Fruit fly (Drosophila melanogaster) whole organism, adult: ENCODE data around the gene fne.

ENCODE experiments used
- CG11617 ChIP-seq: fragments of 200-800 bp; sonication (Bioruptor generic); optimal IDR thresholded peaks from 2 replicates; lab custom pipeline; 2017; ENCODE audit warnings: mild to moderate bottlenecking, missing biosample characterization, missing genetic modification reagents, missing genetic modification characterization
- CG12768 ChIP-seq: fragments of 200-800 bp; sonication (Bioruptor generic); optimal IDR thresholded peaks from 2 replicates; lab custom pipeline; 2017; ENCODE audit warnings: missing biosample characterization, missing genetic modification characterization, mild to moderate bottlenecking, moderate library complexity, missing genetic modification reagents
- CG14711 ChIP-seq: fragments of 200-800 bp; sonication (Bioruptor generic); optimal IDR thresholded peaks from 2 replicates; lab custom pipeline; 2018; ENCODE audit warnings: missing biosample characterization, mild to moderate bottlenecking, missing genetic modification characterization, moderate library complexity
- CG1620 ChIP-seq: fragments of 200-800 bp; sonication (Bioruptor generic); optimal IDR thresholded peaks from 2 replicates; lab custom pipeline; 2016; ENCODE audit warnings: missing biosample characterization, missing genetic modification characterization
- CG33017 ChIP-seq: fragments of 200-800 bp; sonication (Bioruptor generic); optimal IDR thresholded peaks from 2 replicates; lab custom pipeline; 2018; ENCODE audit warnings: missing biosample characterization, mild to moderate bottlenecking, missing genetic modification characterization, moderate library complexity
- CG5204 ChIP-seq: fragments of 200-800 bp; sonication (Bioruptor generic); optimal IDR thresholded peaks from 2 replicates; lab custom pipeline; 2016; ENCODE audit warnings: missing biosample characterization, missing genetic modification characterization
- CG7045 ChIP-seq: fragments of 200-800 bp; sonication (Bioruptor generic); optimal IDR thresholded peaks from 2 replicates; lab custom pipeline; 2017; ENCODE audit warnings: missing biosample characterization, mild to moderate bottlenecking, missing genetic modification characterization
- CG7101 ChIP-seq: fragments of 200-800 bp; sonication (Bioruptor generic); optimal IDR thresholded peaks from 2 replicates; lab custom pipeline; 2018; ENCODE audit warnings: missing biosample characterization, mild to moderate bottlenecking, missing genetic modification characterization, moderate library complexity
- Clk ChIP-seq: fragments of 200-800 bp; sonication (Bioruptor generic); optimal IDR thresholded peaks from 2 replicates; lab custom pipeline; 2017; ENCODE audit warnings: missing biosample characterization, missing genetic modification characterization
- Crg-1 ChIP-seq: fragments of 200-800 bp; sonication (Bioruptor generic); optimal IDR thresholded peaks from 2 replicates; lab custom pipeline; 2016; ENCODE audit warnings: missing biosample characterization, missing genetic modification characterization
- Hr96 ChIP-seq: fragments of 200-800 bp; sonication (Bioruptor generic); optimal IDR thresholded peaks from 2 replicates; lab custom pipeline; 2016; ENCODE audit warnings: missing biosample characterization, missing genetic modification characterization
- Mnt ChIP-seq: fragments of 200-800 bp; sonication (Bioruptor generic); optimal IDR thresholded peaks from 2 replicates; lab custom pipeline; 2016; ENCODE audit warnings: missing biosample characterization, mild to moderate bottlenecking, missing genetic modification characterization
- bab1 ChIP-seq: fragments of 200-800 bp; sonication (Bioruptor generic); optimal IDR thresholded peaks from 3 replicates; lab custom pipeline; 2019; ENCODE audit warnings: missing biosample characterization, mild to moderate bottlenecking, missing genetic modification characterization, moderate library complexity
- cic ChIP-seq: fragments of 200-800 bp; sonication (Bioruptor generic); optimal IDR thresholded peaks from 2 replicates; lab custom pipeline; 2017; ENCODE audit warnings: missing biosample characterization, mild to moderate bottlenecking, missing genetic modification characterization, moderate library complexity
- cnc ChIP-seq, 2 experiments: fragments of >200 bp; optimal IDR thresholded peaks; 2 replicates each; lab custom pipeline; 2017
- kay ChIP-seq: fragments of 200-800 bp; sonication (Bioruptor generic); peaks from one replicate; lab custom pipeline; 2016; ENCODE audit warnings: missing biosample characterization, missing genetic modification characterization, borderline replicate concordance
- ovo ChIP-seq: fragments of 200-800 bp; sonication (Bioruptor generic); optimal IDR thresholded peaks from 2 replicates; lab custom pipeline; 2016; ENCODE audit warnings: missing biosample characterization, missing genetic modification characterization
- pad ChIP-seq: fragments of 200-800 bp; sonication (Bioruptor generic); optimal IDR thresholded peaks from 3 replicates; lab custom pipeline; 2017; ENCODE audit warnings: missing biosample characterization, missing genetic modification characterization, mild to moderate bottlenecking, moderate library complexity, missing genetic modification reagents
- tj ChIP-seq: fragments of 200-800 bp; sonication (Bioruptor generic); optimal IDR thresholded peaks from 3 replicates; lab custom pipeline; 2017; ENCODE audit warnings: missing biosample characterization, mild to moderate bottlenecking, missing genetic modification characterization, moderate library complexity
- toe ChIP-seq: fragments of 200-800 bp; sonication (Bioruptor generic); optimal IDR thresholded peaks from 2 replicates; lab custom pipeline; 2016; ENCODE audit warnings: missing biosample characterization, missing genetic modification characterization

fne gene

dm6 chrX:12917177-12917576 is at the start of gene fne:
TSS of gene fne (plus strand) at chrX:12917477.
- TF ChIP-seq tj (GFP tag; lab: Kevin White, UChicago) = no peak
- no peak for TF ChIP-seq CG33017 (tag; lab: Kevin White, UChicago)
- no peak for TF ChIP-seq pad (GFP tag; lab: Kevin White, UChicago)
- TF ChIP-seq kay (GFP tag; lab: Kevin White, UChicago) = no peak
- no peak for TF ChIP-seq CG7045 (GFP tag; lab: Kevin White, UChicago)
- TF ChIP-seq Mnt (GFP tag; lab: Kevin White, UChicago) = no peak
- TF ChIP-seq CG11617 = no peak
- no peak for TF ChIP-seq CG7101 (tag; lab: Kevin White, UChicago)
- TF ChIP-seq ovo (GFP tag; lab: Kevin White, UChicago) = no peak
- no peak for TF ChIP-seq Clk (GFP tag; lab: Kevin White, UChicago)
- TF ChIP-seq CG1620 = no peak
- no peak for TF ChIP-seq CG5204
- TF ChIP-seq CG12768 (GFP tag; lab: Kevin White, UChicago) = no peak
- no peak for TF ChIP-seq toe
- TF ChIP-seq CG14711 (tag; lab: Kevin White, UChicago) = no peak
- TF ChIP-seq cnc (optimal IDR thresholded peaks at IDR 0.05; lab: Kevin White, UChicago) = no peak
- no peak for TF ChIP-seq Crg-1 (GFP tag; lab: Kevin White, UChicago)
- no peak for TF ChIP-seq Hr96

dm6 chrX:12868605-12869004 is 48.7 kb upstream of the fne start:
- TF ChIP-seq CG5204 (no peak), Crg-1 (GFP tag; lab: Kevin White, UChicago) (no peak), kay (GFP tag; lab: Kevin White, UChicago) (no peak), toe (no peak), ovo (GFP tag; lab: Kevin White, UChicago) (no peak), bab1 (GFP tag; lab: Kevin White, UChicago) (no peak), cnc (optimal IDR thresholded peaks at IDR 0.05; lab: Kevin White, UChicago) (no peak), CG33017 (tag; lab: Kevin White, UChicago) (no peak), Hr96 (no peak), CG7101 (tag; lab: Kevin White, UChicago) (no peak), Mnt (GFP tag; lab: Kevin White, UChicago) (no peak), tj (GFP tag; lab: Kevin White, UChicago) (no peak), cic (GFP tag; lab: Kevin White, UChicago) (no peak), CG11617 (no peak), CG12768 (GFP tag; lab: Kevin White, UChicago) (no peak)

- TF ChIP-seq Mnt (GFP tag; lab: Kevin White, UChicago) (no peak), CG12768 (GFP tag; lab: Kevin White, UChicago) (no peak), Crg-1 (GFP tag; lab: Kevin White, UChicago) (no peak), cnc (optimal IDR thresholded peaks at IDR 0.05; lab: Kevin White, UChicago) (no peak)
These were observed 47.4 kb upstream of the fne start for dm6 chrX:12869850-12870249.

- peak; percentile 67 for TF ChIP-seq kay (GFP tag; lab: Kevin White, UChicago)
- no peak for TF ChIP-seq CG12768 (GFP tag; lab: Kevin White, UChicago)
These were observed 30.7 kb upstream of the fne start for dm6 chrX:12886543-12886942.

dm6 chrX:12887549-12887948 is 29.7 kb upstream of the fne start:
- TF ChIP-seq Mnt (GFP tag; lab: Kevin White, UChicago) (no peak), Crg-1 (GFP tag; lab: Kevin White, UChicago) (no peak), Clk (GFP tag; lab: Kevin White, UChicago) (no peak), CG33017 (tag; lab: Kevin White, UChicago) (no peak), CG7045 (GFP tag; lab: Kevin White, UChicago) (no peak), tj (GFP tag; lab: Kevin White, UChicago) (no peak), cic (GFP tag; lab: Kevin White, UChicago) (no peak), ovo (GFP tag; lab: Kevin White, UChicago) (no peak), cnc (optimal IDR thresholded peaks at IDR 0.05; lab: Kevin White, UChicago) (no peak), CG12768 (GFP tag; lab: Kevin White, UChicago) (no peak), CG14711 (tag; lab: Kevin White, UChicago) (no peak), kay (GFP tag; lab: Kevin White, UChicago) (no peak), CG5204 (no peak), pad (GFP tag; lab: Kevin White, UChicago) (no peak), Hr96 (no peak), CG1620 (no peak), toe (no peak), CG7101 (tag; lab: Kevin White, UChicago) (no peak), CG11617 (no peak), bab1 (GFP tag; lab: Kevin White, UChicago) (no peak)

dm6 chrX:12889075-12889474 is 28.2 kb upstream of the fne start:
- TF ChIP-seq cnc (optimal IDR thresholded peaks at IDR 0.05; lab: Kevin White, UChicago) = no peak
- TF ChIP-seq pad (GFP tag; lab: Kevin White, UChicago) = no peak
- TF ChIP-seq Hr96 = no peak
- TF ChIP-seq tj (GFP tag; lab: Kevin White, UChicago) = no peak
- TF ChIP-seq cic (GFP tag; lab: Kevin White, UChicago) = no peak
- no peak for TF ChIP-seq CG14711 (tag; lab: Kevin White, UChicago)
- TF ChIP-seq bab1 (GFP tag; lab: Kevin White, UChicago) = no peak
- no peak for TF ChIP-seq toe
- TF ChIP-seq CG7101 (tag; lab: Kevin White, UChicago) = no peak
- TF ChIP-seq CG1620 = no peak
- TF ChIP-seq CG33017 (tag; lab: Kevin White, UChicago) = no peak
- TF ChIP-seq Clk (GFP tag; lab: Kevin White, UChicago) = no peak
- no peak for TF ChIP-seq Crg-1 (GFP tag; lab: Kevin White, UChicago)
- TF ChIP-seq CG5204 = no peak
- TF ChIP-seq CG11617 = no peak
- no peak for TF ChIP-seq CG12768 (GFP tag; lab: Kevin White, UChicago)
- TF ChIP-seq CG7045 (GFP tag; lab: Kevin White, UChicago) = no peak
